Worm (Caenorhabditis elegans) whole organism, L1 larva: ENCODE data around the gene sek-3.

Experiments used
- alr-1 ChIP-seq: fragments of 200-800 bp; sonication (Bioruptor generic); optimal IDR thresholded peaks from 2 replicates; lab custom pipeline; 2018; ENCODE audit warnings: borderline replicate concordance, mild to moderate bottlenecking, missing genetic modification characterization, missing compliant biosample characterization
- ceh-82 ChIP-seq, 3 experiments: fragments of 150-350 bp in 1 of 3; sonication (generic microtip) in 2 of 3; optimal IDR thresholded peaks; 2 replicates each; lab custom pipeline; 2014 to 2017; ENCODE audit warnings: missing biosample characterization in 3 of 3, missing genetic modification characterization in 3 of 3
- dsc-1 ChIP-seq: sonication (generic microtip); optimal IDR thresholded peaks from 2 replicates; lab custom pipeline; 2016; ENCODE audit warnings: mild to moderate bottlenecking, missing genetic modification characterization, missing compliant biosample characterization
- egl-27 ChIP-seq, 2 experiments: fragments of 150-350 bp in 1 of 2; sonication (generic microtip); optimal IDR thresholded peaks; 3 replicates each; lab custom pipeline; 2017 to 2018; ENCODE audit warnings: missing biosample characterization in 2 of 2, missing genetic modification characterization in 2 of 2, missing genetic modification reagents in 2 of 2
- lsy-2 ChIP-seq, 2 experiments: fragments of 150-350 bp; optimal IDR thresholded peaks; 2 replicates each; lab custom pipeline; 2014; ENCODE audit warnings: missing biosample characterization in 2 of 2, missing genetic modification characterization in 2 of 2
- mdl-1 ChIP-seq, 2 experiments: fragments of 150-350 bp; optimal IDR thresholded peaks; 2 replicates each; lab custom pipeline; 2014 to 2017; ENCODE audit warnings: missing biosample characterization in 2 of 2, missing genetic modification characterization in 2 of 2, inconsistent platforms in 1 of 2
- nhr-11 ChIP-seq: fragments of 150-350 bp; optimal IDR thresholded peaks from 2 replicates; lab custom pipeline; 2014; ENCODE audit warnings: missing biosample characterization, missing genetic modification characterization
- nhr-237 ChIP-seq: fragments of 150-350 bp; optimal IDR thresholded peaks from 2 replicates; lab custom pipeline; 2014; ENCODE audit warnings: missing biosample characterization, missing genetic modification characterization
- pqm-1 ChIP-seq: sonication (generic microtip); optimal IDR thresholded peaks from 3 replicates; lab custom pipeline; 2017; ENCODE audit warnings: missing biosample characterization, missing genetic modification characterization
- unc-62 ChIP-seq: fragments of 150-350 bp; optimal IDR thresholded peaks from 2 replicates; lab custom pipeline; 2014; ENCODE audit warnings: missing biosample characterization, missing genetic modification reagents, missing genetic modification characterization
- ztf-11 ChIP-seq, 2 experiments: sonication (generic microtip); optimal IDR thresholded peaks; 2 replicates each; lab custom pipeline; 2016 to 2017; ENCODE audit warnings: missing genetic modification characterization in 2 of 2, missing biosample characterization in 1 of 2, missing compliant biosample characterization in 1 of 2

- TF ChIP-seq lsy-2 (tag; optimal IDR thresholded peaks at IDR 0.05; lab: Kevin White, UChicago) = no peak
- TF ChIP-seq unc-62 (GFP tag; lab: Kevin White, UChicago) = no peak
- no peak for TF ChIP-seq nhr-237 (tag; lab: Kevin White, UChicago)
- TF ChIP-seq pqm-1 (tag; lab: Kevin White, UChicago) = no peak
- TF ChIP-seq mdl-1 (tag; optimal IDR thresholded peaks at IDR 0.05; lab: Kevin White, UChicago) = no peak
- TF ChIP-seq ceh-82 (tag; optimal IDR thresholded peaks at IDR 0.05; lab: Kevin White, UChicago) = no peak
- no peak for TF ChIP-seq dsc-1 (tag; lab: Kevin White, UChicago)
- no peak for TF ChIP-seq nhr-11 (tag; lab: Kevin White, UChicago)
- TF ChIP-seq alr-1 (tag; lab: Kevin White, UChicago) = no peak
- no peak for TF ChIP-seq ztf-11 (tag; optimal IDR thresholded peaks at IDR 0.05; lab: Kevin White, UChicago)
- TF ChIP-seq egl-27 (tag; optimal IDR thresholded peaks at IDR 0.05; lab: Kevin White, UChicago) = no peak
Measured at ce11 chrX:5004940-5005339, 12.8 kb upstream of the sek-3 start, which contains the start of gene hsd-2.
